Worm (Caenorhabditis elegans) whole organism, late embryonic: ENCODE results near the gene T21C9.9.

Source experiments
- C08G9.2 ChIP-seq: sonication (generic microtip); optimal IDR thresholded peaks from 2 replicates; lab custom pipeline; 2016; ENCODE audit warnings: mild to moderate bottlenecking, missing genetic modification characterization, moderate library complexity, missing compliant biosample characterization
- K02D7.2 ChIP-seq: sonication (generic microtip); optimal IDR thresholded peaks from 2 replicates; lab custom pipeline; 2017; ENCODE audit warnings: mild to moderate bottlenecking, missing genetic modification characterization, missing compliant biosample characterization
- K09A11.1 ChIP-seq: sonication (generic microtip); optimal IDR thresholded peaks from 2 replicates; lab custom pipeline; 2017; ENCODE audit warnings: antibody characterized with exemption, mild to moderate bottlenecking, missing genetic modification characterization, missing compliant biosample characterization; ENCODE audit not compliant: insufficient read depth
- T23F11.4 ChIP-seq: fragments of 200-800 bp; sonication (Bioruptor generic); optimal IDR thresholded peaks from 2 replicates; lab custom pipeline; 2018; ENCODE audit warnings: mild to moderate bottlenecking, missing genetic modification characterization, missing compliant biosample characterization
- Y22D7AL.16 ChIP-seq: sonication (generic microtip); optimal IDR thresholded peaks from 2 replicates; lab custom pipeline; 2016; ENCODE audit warnings: missing genetic modification characterization, missing compliant biosample characterization
- ahr-1 ChIP-seq: sonication (generic microtip); optimal IDR thresholded peaks from 2 replicates; lab custom pipeline; 2016; ENCODE audit warnings: missing genetic modification characterization, missing compliant biosample characterization
- ceh-19 ChIP-seq: fragments of 200-800 bp; sonication (Bioruptor generic); optimal IDR thresholded peaks from 2 replicates; lab custom pipeline; 2018; ENCODE audit warnings: mild to moderate bottlenecking, missing genetic modification characterization, missing compliant biosample characterization
- ceh-22 ChIP-seq: sonication (generic microtip); optimal IDR thresholded peaks from 2 replicates; lab custom pipeline; 2017; ENCODE audit warnings: missing biosample characterization, missing genetic modification characterization
- ceh-30 ChIP-seq: fragments of 150-350 bp; optimal IDR thresholded peaks from 2 replicates; lab custom pipeline; 2014; ENCODE audit warnings: missing biosample characterization, missing genetic modification characterization
- ceh-31 ChIP-seq: sonication (generic microtip); optimal IDR thresholded peaks from 2 replicates; lab custom pipeline; 2016; ENCODE audit warnings: missing genetic modification characterization, missing compliant biosample characterization
- ceh-45 ChIP-seq: fragments of 200-800 bp; sonication (Bioruptor generic); IDR thresholded peaks from 2 replicates; pipeline ENCODE4 v1.3.6; 2022; ENCODE audit warnings: missing genetic modification reagents, missing genetic modification characterization, missing compliant biosample characterization
- ceh-48 ChIP-seq: sonication (generic microtip); optimal IDR thresholded peaks from 2 replicates; lab custom pipeline; 2016; ENCODE audit warnings: missing genetic modification characterization, inconsistent platforms, missing compliant biosample characterization
- ceh-6 ChIP-seq: fragments of 200-800 bp; sonication (Bioruptor generic); optimal IDR thresholded peaks from 2 replicates; lab custom pipeline; 2018; ENCODE audit warnings: mild to moderate bottlenecking, missing genetic modification characterization, missing compliant biosample characterization
- che-1 ChIP-seq: sonication (generic microtip); optimal IDR thresholded peaks from 2 replicates; lab custom pipeline; 2016; ENCODE audit warnings: mild to moderate bottlenecking, missing genetic modification characterization, missing compliant biosample characterization
- elt-4 ChIP-seq: sonication (generic microtip); optimal IDR thresholded peaks from 2 replicates; lab custom pipeline; 2016; ENCODE audit warnings: missing genetic modification characterization, missing compliant biosample characterization
- ets-4 ChIP-seq: sonication (generic microtip); optimal IDR thresholded peaks from 2 replicates; lab custom pipeline; 2016; ENCODE audit warnings: missing genetic modification characterization, missing compliant biosample characterization
- eyg-1 ChIP-seq: sonication (generic microtip); optimal IDR thresholded peaks from 2 replicates; lab custom pipeline; 2016; ENCODE audit warnings: missing genotype, missing genetic modification characterization, missing compliant biosample characterization
- fax-1 ChIP-seq: sonication (generic microtip); optimal IDR thresholded peaks from 2 replicates; lab custom pipeline; 2016; ENCODE audit warnings: missing genotype, missing genetic modification characterization, missing compliant biosample characterization
- gmeb-2 ChIP-seq: sonication (generic microtip); optimal IDR thresholded peaks from 2 replicates; lab custom pipeline; 2016; ENCODE audit warnings: missing genetic modification characterization, inconsistent platforms, missing compliant biosample characterization
- hlh-15 ChIP-seq: sonication (generic microtip); optimal IDR thresholded peaks from 2 replicates; lab custom pipeline; 2016; ENCODE audit warnings: missing genetic modification characterization, missing compliant biosample characterization
- hlh-8 ChIP-seq: sonication (generic microtip); optimal IDR thresholded peaks from 2 replicates; lab custom pipeline; 2016; ENCODE audit warnings: missing genotype, missing genetic modification characterization, missing compliant biosample characterization
- lin-11 ChIP-seq: fragments of 200-800 bp; sonication (Bioruptor generic); optimal IDR thresholded peaks from 2 replicates; lab custom pipeline; 2018; ENCODE audit warnings: mild to moderate bottlenecking, missing genetic modification characterization, missing compliant biosample characterization
- mec-3 ChIP-seq: sonication (generic microtip); optimal IDR thresholded peaks from 2 replicates; lab custom pipeline; 2016; ENCODE audit warnings: borderline replicate concordance, missing genetic modification characterization, missing compliant biosample characterization
- odd-2 ChIP-seq: sonication (generic microtip); optimal IDR thresholded peaks from 2 replicates; lab custom pipeline; 2017; ENCODE audit warnings: antibody characterized with exemption, mild to moderate bottlenecking, missing genetic modification characterization, missing compliant biosample characterization
- pat-9 ChIP-seq: fragments of 200-800 bp; sonication (Bioruptor generic); optimal IDR thresholded peaks from 2 replicates; lab custom pipeline; 2018; ENCODE audit warnings: mild to moderate bottlenecking, missing genetic modification characterization, moderate library complexity, missing compliant biosample characterization
- pax-1 ChIP-seq: fragments of 150-350 bp; optimal IDR thresholded peaks from 2 replicates; lab custom pipeline; 2014; ENCODE audit warnings: missing biosample characterization, missing genetic modification characterization
- pha-4 ChIP-seq: fragments of 150-350 bp; optimal IDR thresholded peaks from 2 replicates; lab custom pipeline; 2018; ENCODE audit warnings: missing biosample characterization, missing genetic modification reagents, missing genetic modification characterization
- pqm-1 ChIP-seq: sonication (generic microtip); optimal IDR thresholded peaks from 2 replicates; lab custom pipeline; 2016; ENCODE audit warnings: missing genetic modification characterization, missing compliant biosample characterization
- pros-1 ChIP-seq: fragments of 150-350 bp; optimal IDR thresholded peaks from 2 replicates; lab custom pipeline; 2014; ENCODE audit warnings: missing biosample characterization, missing genetic modification reagents, missing genetic modification characterization
- rnt-1 ChIP-seq: sonication (generic microtip); optimal IDR thresholded peaks from 2 replicates; lab custom pipeline; 2016; ENCODE audit warnings: missing genetic modification characterization, missing compliant biosample characterization
- sdc-2 ChIP-seq: sonication (generic microtip); optimal IDR thresholded peaks from 2 replicates; lab custom pipeline; 2016; ENCODE audit warnings: missing genotype, missing genetic modification characterization, missing compliant biosample characterization
- sox-4 ChIP-seq: sonication (generic microtip); optimal IDR thresholded peaks from 2 replicates; lab custom pipeline; 2017; ENCODE audit warnings: mild to moderate bottlenecking, missing genetic modification characterization, inconsistent platforms, missing compliant biosample characterization
- syd-9 ChIP-seq: sonication (generic microtip); optimal IDR thresholded peaks from 2 replicates; lab custom pipeline; 2016; ENCODE audit warnings: mild to moderate bottlenecking, missing genetic modification characterization, moderate library complexity, missing compliant biosample characterization
- tbx-2 ChIP-seq: sonication (generic microtip); optimal IDR thresholded peaks from 2 replicates; lab custom pipeline; 2016; ENCODE audit warnings: missing genetic modification characterization, missing compliant biosample characterization
- unc-3 ChIP-seq, 2 experiments: fragments of 200-800 bp in 1 of 2; sonication (Bioruptor generic) in 1 of 2; sonication (generic microtip) in 1 of 2; conservative IDR thresholded peaks in 1 of 2; optimal IDR thresholded peaks in 1 of 2; 2 replicates each; pipeline versions ENCODE4 v1.3.6 to Lab custom; 2016 to 2022; ENCODE audit warnings: missing compliant biosample characterization in 2 of 2, missing genetic modification characterization in 2 of 2, missing genetic modification reagents in 1 of 2
- unc-42 ChIP-seq: sonication (generic microtip); optimal IDR thresholded peaks from 2 replicates; lab custom pipeline; 2016; ENCODE audit warnings: missing genotype, missing genetic modification characterization, missing compliant biosample characterization
- unc-55 ChIP-seq: sonication (generic microtip); optimal IDR thresholded peaks from 2 replicates; lab custom pipeline; 2017; ENCODE audit warnings: missing biosample characterization, missing genetic modification reagents, missing genetic modification characterization
- unc-86 ChIP-seq: sonication (generic microtip); optimal IDR thresholded peaks from 2 replicates; lab custom pipeline; 2016; ENCODE audit warnings: missing genetic modification characterization, missing compliant biosample characterization
- ztf-16 ChIP-seq: sonication (generic microtip); optimal IDR thresholded peaks from 2 replicates; lab custom pipeline; 2017; ENCODE audit warnings: missing genetic modification characterization, missing compliant biosample characterization

T21C9.9 gene

ce11 chrV:10556362-10556761 lies 36.0 kb downstream of the T21C9.9 start:
- TF ChIP-seq hlh-15 (tag; lab: Kevin White, UChicago) (no peak), ceh-22 (no peak), unc-42 (no peak), eyg-1 (tag; lab: Kevin White, UChicago) (no peak), T23F11.4 (GFP tag; lab: Kevin White, UChicago) (no peak), syd-9 (tag; lab: Kevin White, UChicago) (no peak), elt-4 (no peak), gmeb-2 (tag; lab: Kevin White, UChicago) (no peak), ets-4 (tag; lab: Kevin White, UChicago) (no peak), C08G9.2 (tag; lab: Kevin White, UChicago) (no peak), pqm-1 (tag; lab: Kevin White, UChicago) (no peak), ceh-6 (GFP tag; lab: Kevin White, UChicago) (no peak), pax-1 (no peak), ceh-30 (tag; lab: Kevin White, UChicago) (no peak), unc-86 (tag; lab: Kevin White, UChicago) (no peak), pros-1 (no peak), sox-4 (tag; lab: Kevin White, UChicago) (no peak), ceh-31 (tag; lab: Kevin White, UChicago) (no peak)

- TF ChIP-seq pat-9 (no peak), rnt-1 (no peak), ceh-45 (GFP tag; lab: Robert Waterston, UW) (no peak), ceh-19 (no peak), lin-11 (no peak), Y22D7AL.16 (tag; lab: Kevin White, UChicago) (no peak), ztf-16 (no peak), hlh-8 (tag; lab: Kevin White, UChicago) (no peak), sdc-2 (no peak), K09A11.1 (no peak), unc-55 (GFP tag; lab: Kevin White, UChicago) (no peak), ceh-48 (tag; lab: Kevin White, UChicago) (no peak), tbx-2 (no peak), K02D7.2 (tag; lab: Kevin White, UChicago) (no peak), che-1 (tag; lab: Kevin White, UChicago) (no peak), ahr-1 (tag; lab: Kevin White, UChicago) (no peak), pha-4 (tag; lab: Kevin White, UChicago) (no peak), odd-2 (tag; lab: Kevin White, UChicago) (no peak), T23F11.4 (GFP tag; lab: Kevin White, UChicago) (no peak)
- TF ChIP-seq, all 69 proteins: peak for 0
These were observed 37.1 kb downstream of the T21C9.9 start, which contains the start of gene F32G8.3 for ce11 chrV:10555239-10555638. Gene F32G8.3 (minus strand): TSS chrV:10555339.

- no peak for TF ChIP-seq fax-1 (tag; lab: Kevin White, UChicago)
- no peak for TF ChIP-seq pat-9
- TF ChIP-seq unc-3 (GFP tag; conservative IDR thresholded peaks at IDR 0.05; lab: Robert Waterston, UW): no peak
- no peak for TF ChIP-seq unc-3 (tag; optimal IDR thresholded peaks at IDR 0.05; lab: Kevin White, UChicago)
- TF ChIP-seq mec-3 (tag; lab: Kevin White, UChicago): no peak
- TF ChIP-seq ceh-45 (GFP tag; lab: Robert Waterston, UW): no peak
These were observed 42.7 kb downstream of the T21C9.9 start, which contains the start of gene F32G8.2 for ce11 chrV:10549717-10550116. Gene F32G8.2 (plus strand): TSS chrV:10550017.
